Fruit fly (Drosophila melanogaster): ENCODE measurements around the gene CG14298.
A peak's percentile ranks its signal among the peaks of the same experiment; 100 is the strongest.

DNA sequence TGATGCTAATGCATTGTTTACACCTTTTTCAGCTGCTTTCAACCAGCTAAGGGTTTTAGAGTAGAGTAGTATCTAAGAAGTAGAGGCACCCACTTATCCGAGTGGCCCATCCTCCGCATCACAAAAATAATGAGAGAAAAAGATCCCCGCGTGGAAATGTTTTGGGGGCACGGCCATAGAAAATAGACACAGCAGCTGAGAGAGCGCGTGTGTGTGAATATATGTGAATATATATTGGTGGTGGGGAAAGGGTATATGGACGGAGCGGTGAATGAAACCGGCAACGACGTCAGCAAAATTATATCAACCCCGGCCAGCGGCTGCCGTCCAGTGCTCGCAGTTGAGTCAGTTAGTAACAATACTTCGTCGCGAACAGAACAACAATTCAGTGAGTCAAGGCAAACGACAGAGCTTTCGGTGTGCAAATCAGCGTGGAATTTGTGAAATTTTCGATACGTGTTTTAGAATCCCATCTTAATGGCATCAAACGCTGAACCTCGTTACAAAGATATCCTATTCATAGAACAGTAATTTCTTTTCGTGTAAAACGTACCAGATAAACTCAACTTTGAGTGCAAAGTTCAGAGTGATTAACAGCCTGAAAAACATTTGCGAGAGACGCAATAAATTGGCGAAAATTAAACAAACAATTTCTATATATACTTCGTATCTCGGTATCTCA, 39.4 kb downstream of the CG14298 start, which contains the start of gene Xrp1:
- TF ChIP-seq pho (GFP tag; optimal IDR thresholded peaks at IDR 0.05) (no peak), h (optimal IDR thresholded peaks at IDR 0.05) (no peak), CTCF (GFP tag; optimal IDR thresholded peaks at IDR 0.05) (no peak), lov (optimal IDR thresholded peaks at IDR 0.05) (no peak), lov (GFP tag; IDR thresholded peaks at IDR 0.05) (no peak), CG31224 (GFP tag; IDR thresholded peaks at IDR 0.05) (0 out of 2 replicates have a peak, but pooled peaks have one; percentile 10), Stat92E (GFP tag; optimal IDR thresholded peaks at IDR 0.05) (no peak), CG8281 (tag; optimal IDR thresholded peaks at IDR 0.05) (no peak), repo (GFP tag; optimal IDR thresholded peaks at IDR 0.05) (no peak), Drgx (GFP tag; IDR thresholded peaks at IDR 0.05) (peak; percentile 58; the same call in 1 of the 2 replicates), CG2116 (GFP tag; optimal IDR thresholded peaks at IDR 0.05) (no peak), gro (GFP tag; optimal IDR thresholded peaks at IDR 0.05) (no peak), Atf-2 (GFP tag; optimal IDR thresholded peaks at IDR 0.05) (no peak)
